Worm (Caenorhabditis elegans): Measurements from ENCODE around the gene Y105C5B.8.

- TF ChIP-seq dao-5 (tag; optimal IDR thresholded peaks at IDR 0.05) (no peak), him-1 (tag; optimal IDR thresholded peaks at IDR 0.05) (no peak), W03F9.2 (tag; optimal IDR thresholded peaks at IDR 0.05) (no peak)
Measured at ce11 chrIV:15941403-15941802, 14.8 kb upstream of the Y105C5B.8 start, which contains the start of gene Y105C5B.11.
